Worm (Caenorhabditis elegans) whole organism, late embryonic: ENCODE data around the gene oxi-1.

Source experiments
- ceh-19 ChIP-seq: fragments of 200-800 bp; sonication (Bioruptor generic); optimal IDR thresholded peaks from 2 replicates; lab custom pipeline; 2018; ENCODE audit warnings: mild to moderate bottlenecking, missing genetic modification characterization, missing compliant biosample characterization
- pag-3 ChIP-seq: sonication (generic microtip); optimal IDR thresholded peaks from 2 replicates; lab custom pipeline; 2016; ENCODE audit warnings: missing compliant biosample characterization, missing genetic modification characterization, borderline replicate concordance
- pha-4 ChIP-seq: fragments of 150-350 bp; optimal IDR thresholded peaks from 2 replicates; lab custom pipeline; 2018; ENCODE audit warnings: missing biosample characterization, missing genetic modification reagents, missing genetic modification characterization
- ztf-16 ChIP-seq: sonication (generic microtip); optimal IDR thresholded peaks from 2 replicates; lab custom pipeline; 2017; ENCODE audit warnings: missing genetic modification characterization, missing compliant biosample characterization

DNA sequence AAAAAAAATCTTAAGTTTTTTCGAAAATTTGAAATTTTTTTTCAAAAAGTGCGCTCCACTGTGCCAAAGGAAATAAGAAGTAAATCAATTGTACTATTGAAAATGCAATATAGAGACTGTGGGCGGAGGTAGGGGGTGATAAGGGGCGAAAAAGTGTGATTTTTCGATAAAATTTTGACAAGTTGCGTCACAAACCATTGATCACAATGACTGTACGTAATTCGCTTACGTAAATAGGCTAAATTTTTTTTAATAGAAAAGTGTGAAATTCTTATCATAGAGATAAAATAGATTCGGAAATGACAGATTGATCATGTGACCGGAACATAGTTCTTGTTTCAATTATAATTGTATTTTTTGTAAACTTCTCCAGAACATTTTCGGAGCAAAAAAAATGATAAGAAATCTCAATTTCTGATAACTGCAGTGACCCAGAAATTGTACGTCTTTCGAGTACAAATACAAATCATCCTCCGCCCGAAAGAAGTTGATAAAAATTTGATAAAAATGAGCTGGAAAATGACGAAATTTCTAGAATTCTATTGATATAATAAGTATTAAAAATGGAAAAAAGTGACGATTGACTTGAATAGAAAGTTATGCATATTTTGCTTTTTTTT is 35.5 kb upstream of the oxi-1 start:
- TF ChIP-seq pag-3 (tag; lab: Kevin White, UChicago), result no peak
- TF ChIP-seq ztf-16 (tag; lab: Kevin White, UChicago), result no peak
- no peak for TF ChIP-seq ceh-19
- no peak for TF ChIP-seq pha-4
